Worm (Caenorhabditis elegans): ENCODE data around the gene lin-56.
A peak's percentile ranks its signal among the peaks of the same experiment; 100 is the strongest.

The lin-56 gene

ce11 chrII:10445738-10446137 lies 4.1 kb upstream of the lin-56 start (continued):
- TF ChIP-seq dox-1 (GFP tag; IDR thresholded peaks at IDR 0.05) (0 out of 2 replicates have a peak, but pooled peaks have one; percentile 53), dpl-1 (GFP tag; optimal IDR thresholded peaks at IDR 0.05) (no peak), nhr-80 (tag; optimal IDR thresholded peaks at IDR 0.05) (peak; percentile 62), ztf-3 (GFP tag; optimal IDR thresholded peaks at IDR 0.05) (no peak), bed-2 (GFP tag; IDR thresholded peaks at IDR 0.05) (no peak), efl-1 (GFP tag; optimal IDR thresholded peaks at IDR 0.05) (no peak), B0336.3 (GFP tag; IDR thresholded peaks at IDR 0.05) (peak; percentile 46; the same call in 1 of the 2 replicates), mes-4 (tag; optimal IDR thresholded peaks at IDR 0.05) (no peak), lsl-1 (GFP tag; optimal IDR thresholded peaks at IDR 0.05) (no peak), T07F8.4 (tag; optimal IDR thresholded peaks at IDR 0.05) (no peak), K11D2.4 (GFP tag; IDR thresholded peaks at IDR 0.05) (no peak), hmg-20 (GFP tag; IDR thresholded peaks at IDR 0.05) (no peak), gei-17 (GFP tag; optimal IDR thresholded peaks at IDR 0.05) (no peak), snpc-4 (GFP tag; optimal IDR thresholded peaks at IDR 0.05) (no peak), snpc-4 (tag; optimal IDR thresholded peaks at IDR 0.05) (no peak), somi-1 (GFP tag; optimal IDR thresholded peaks at IDR 0.05) (no peak), sptf-2 (GFP tag; optimal IDR thresholded peaks at IDR 0.05) (no peak), atf-7 (tag; optimal IDR thresholded peaks at IDR 0.05) (no peak), unc-130 (GFP tag; optimal IDR thresholded peaks at IDR 0.05) (no peak), ets-4 (GFP tag; optimal IDR thresholded peaks at IDR 0.05) (no peak), nhr-120 (GFP tag; IDR thresholded peaks at IDR 0.05) (no peak), nfya-2 (GFP tag; IDR thresholded peaks at IDR 0.05) (no peak), B0261.1 (tag; optimal IDR thresholded peaks at IDR 0.05) (no peak), hsf-1 (GFP tag; IDR thresholded peaks at IDR 0.05) (no peak), nhr-179 (tag; optimal IDR thresholded peaks at IDR 0.05) (no peak), F37B4.10 (GFP tag; IDR thresholded peaks at IDR 0.05) (no peak), Y95B8A.8 (GFP tag; IDR thresholded peaks at IDR 0.05) (no peak), lin-54 (GFP tag; optimal IDR thresholded peaks at IDR 0.05) (no peak), F33H1.4 (GFP tag; IDR thresholded peaks at IDR 0.05) (no peak), aptf-3 (GFP tag; IDR thresholded peaks at IDR 0.05) (no peak), tbp1 (GFP tag; optimal IDR thresholded peaks at IDR 0.05) (no peak), unc-62 (GFP tag; optimal IDR thresholded peaks at IDR 0.05) (no peak), ztf-28 (GFP tag; IDR thresholded peaks at IDR 0.05) (no peak), lin-40 (tag; optimal IDR thresholded peaks at IDR 0.05) (no peak), snpc-3.4 (tag; optimal IDR thresholded peaks at IDR 0.05) (no peak), cebp-1 (GFP tag; IDR thresholded peaks at IDR 0.05) (peak; percentile 86), cebp-1 (tag; optimal IDR thresholded peaks at IDR 0.05) (peak; percentile 93), rpc-1 (optimal IDR thresholded peaks at IDR 0.05) (no peak), rpc-1 (tag; optimal IDR thresholded peaks at IDR 0.05) (no peak), C17E4.6 (GFP tag; IDR thresholded peaks at IDR 0.05) (no peak), F10E7.11 (tag; optimal IDR thresholded peaks at IDR 0.05) (no peak), hrde-1 (tag; optimal IDR thresholded peaks at IDR 0.05; ENCODE audit: borderline replicate concordance) (no peak), die-1 (tag; optimal IDR thresholded peaks at IDR 0.05) (peak; percentile 8), sdz-38 (tag; optimal IDR thresholded peaks at IDR 0.05) (no peak), F55B11.4 (tag; optimal IDR thresholded peaks at IDR 0.05; ENCODE audit: borderline replicate concordance, insufficient read depth) (no peak), ceh-79 (tag; optimal IDR thresholded peaks at IDR 0.05) (no peak), ccch-3 (GFP tag; optimal IDR thresholded peaks at IDR 0.05) (no peak), F22D6.2 (tag; optimal IDR thresholded peaks at IDR 0.05) (no peak), ztf-25 (GFP tag; IDR thresholded peaks at IDR 0.05) (no peak), T26A5.8 (tag; optimal IDR thresholded peaks at IDR 0.05) (no peak), let-607 (tag; optimal IDR thresholded peaks at IDR 0.05) (no peak)

All from whole organism, young adult.